Fruit fly (Drosophila melanogaster): Measurements from ENCODE around the gene Drsl2.

- TF ChIP-seq Clk (GFP tag; optimal IDR thresholded peaks at IDR 0.05) (no peak), CG11617 (GFP tag; optimal IDR thresholded peaks at IDR 0.05) (no peak), cnc (optimal IDR thresholded peaks at IDR 0.05) (no peak)
These were observed 35.6 kb downstream of the Drsl2 start for dm6 chr3L:3349825-3350123.
